Worm (Caenorhabditis elegans) whole organism, L1 larva: ENCODE measurements around the gene F35C11.6.
A peak's percentile ranks its signal among the peaks of the same experiment; 100 is the strongest.

Experiments
- C16A3.4 ChIP-seq: fragments of 150-350 bp; optimal IDR thresholded peaks from 2 replicates; lab custom pipeline; 2014; ENCODE audit warnings: missing biosample characterization, missing genetic modification characterization
- F16B12.6 ChIP-seq: fragments of 150-350 bp; optimal IDR thresholded peaks from 2 replicates; lab custom pipeline; 2014; ENCODE audit warnings: missing biosample characterization, missing genetic modification characterization
- Y116A8C.19 ChIP-seq: sonication (generic microtip); optimal IDR thresholded peaks from 2 replicates; lab custom pipeline; 2016; ENCODE audit warnings: missing compliant biosample characterization, missing genetic modification characterization, borderline replicate concordance
- aly-2 ChIP-seq: fragments of 150-350 bp; optimal IDR thresholded peaks from 2 replicates; lab custom pipeline; 2014; ENCODE audit warnings: missing biosample characterization, missing genetic modification characterization
- ama-1 ChIP-seq: fragments of 150-350 bp; optimal IDR thresholded peaks from 2 replicates; lab custom pipeline; 2014
- blmp-1 ChIP-seq: fragments of 150-350 bp; optimal IDR thresholded peaks from 2 replicates; lab custom pipeline; 2014; ENCODE audit warnings: missing biosample characterization, missing genetic modification characterization
- ceh-63 ChIP-seq: fragments of 200-800 bp; sonication (Bioruptor generic); optimal IDR thresholded peaks from 2 replicates; lab custom pipeline; 2018; ENCODE audit warnings: mild to moderate bottlenecking, missing genetic modification characterization, missing compliant biosample characterization
- ceh-90 ChIP-seq: sonication (generic microtip); optimal IDR thresholded peaks from 2 replicates; lab custom pipeline; 2016; ENCODE audit warnings: missing genetic modification characterization, missing compliant biosample characterization
- dpl-1 ChIP-seq, 3 experiments: fragments of 150-350 bp in 2 of 3; sonication (generic microtip) in 1 of 3; optimal IDR thresholded peaks; 2 replicates each; lab custom pipeline; 2014 to 2017; ENCODE audit warnings: missing biosample characterization in 3 of 3, missing genetic modification characterization in 3 of 3, missing genetic modification reagents in 3 of 3
- efl-1 ChIP-seq, 4 experiments: fragments of 150-350 bp; optimal IDR thresholded peaks in 3 of 4; peaks in 1 of 4; 1 replicate in 1 of 4; 2 replicates in 3 of 4; lab custom pipeline; 2014; ENCODE audit warnings: missing biosample characterization in 2 of 4, missing genetic modification characterization in 2 of 4, missing genetic modification reagents in 2 of 4
- egl-13 ChIP-seq: sonication (generic microtip); optimal IDR thresholded peaks from 2 replicates; lab custom pipeline; 2016; ENCODE audit warnings: missing genotype, missing genetic modification reagents, missing genetic modification characterization, missing compliant biosample characterization
- elt-3 ChIP-seq, 6 experiments: fragments of 150-350 bp in 1 of 6; sonication (generic microtip); optimal IDR thresholded peaks; 2 replicates each; lab custom pipeline; 2017 to 2018; ENCODE audit warnings: missing biosample characterization in 6 of 6, missing genetic modification characterization in 6 of 6, inconsistent platforms in 1 of 6
- ets-5 ChIP-seq: fragments of 200-800 bp; sonication (Bioruptor generic); IDR thresholded peaks from 2 replicates; pipeline ENCODE4 v1.3.6; 2022; ENCODE audit warnings: missing genetic modification characterization, missing compliant biosample characterization
- fkh-10 ChIP-seq: sonication (generic microtip); optimal IDR thresholded peaks from 2 replicates; lab custom pipeline; 2017; ENCODE audit warnings: missing biosample characterization, missing genetic modification reagents, missing genetic modification characterization
- fkh-4 ChIP-seq: sonication (generic microtip); optimal IDR thresholded peaks from 2 replicates; lab custom pipeline; 2016; ENCODE audit warnings: missing compliant biosample characterization, missing genetic modification characterization, borderline replicate concordance
- fos-1 ChIP-seq: fragments of 150-350 bp; optimal IDR thresholded peaks from 2 replicates; lab custom pipeline; 2014; ENCODE audit warnings: missing biosample characterization, missing genetic modification characterization
- irx-1 ChIP-seq: sonication (generic microtip); optimal IDR thresholded peaks from 2 replicates; lab custom pipeline; 2016; ENCODE audit warnings: missing genetic modification characterization, missing compliant biosample characterization
- lin-13 ChIP-seq: fragments of 150-350 bp; optimal IDR thresholded peaks from 2 replicates; lab custom pipeline; 2014; ENCODE audit warnings: missing biosample characterization, missing genetic modification reagents, missing genetic modification characterization
- lin-14 ChIP-seq: fragments of 200-800 bp; sonication (Bioruptor generic); optimal IDR thresholded peaks from 2 replicates; lab custom pipeline; 2018; ENCODE audit warnings: mild to moderate bottlenecking, missing genetic modification characterization, moderate library complexity, missing compliant biosample characterization
- lin-35 ChIP-seq, 2 experiments: fragments of 150-350 bp; optimal IDR thresholded peaks; 2 replicates each; lab custom pipeline; 2014; ENCODE audit warnings: missing biosample characterization in 2 of 2, missing genetic modification characterization in 2 of 2, missing genetic modification reagents in 2 of 2
- lin-39 ChIP-seq: fragments of 150-350 bp; optimal IDR thresholded peaks from 2 replicates; lab custom pipeline; 2014; ENCODE audit warnings: missing biosample characterization, missing genetic modification reagents, missing genetic modification characterization
- lsy-2 ChIP-seq, 2 experiments: fragments of 150-350 bp; optimal IDR thresholded peaks; 2 replicates each; lab custom pipeline; 2014; ENCODE audit warnings: missing biosample characterization in 2 of 2, missing genetic modification characterization in 2 of 2
- mab-9 ChIP-seq: fragments of 200-800 bp; sonication (Bioruptor generic); IDR thresholded peaks from 2 replicates; pipeline ENCODE4 v1.3.6; 2022; ENCODE audit warnings: missing genetic modification reagents, missing genetic modification characterization, missing compliant biosample characterization
- mep-1 ChIP-seq: fragments of 150-350 bp; optimal IDR thresholded peaks from 2 replicates; lab custom pipeline; 2014; ENCODE audit warnings: missing biosample characterization, missing genetic modification characterization
- nhr-20 ChIP-seq: sonication (generic microtip); optimal IDR thresholded peaks from 2 replicates; lab custom pipeline; 2016; ENCODE audit warnings: mild to moderate bottlenecking, missing genetic modification characterization, missing compliant biosample characterization
- nhr-71 ChIP-seq: sonication (generic microtip); optimal IDR thresholded peaks from 2 replicates; lab custom pipeline; 2016; ENCODE audit warnings: mild to moderate bottlenecking, missing genetic modification characterization, moderate library complexity, missing compliant biosample characterization
- nhr-77 ChIP-seq: fragments of 150-350 bp; optimal IDR thresholded peaks from 2 replicates; lab custom pipeline; 2014; ENCODE audit warnings: missing biosample characterization, missing genetic modification characterization
- nhr-85 ChIP-seq: sonication (generic microtip); peaks from one replicate; lab custom pipeline; 2016; ENCODE audit warnings: missing genetic modification characterization, inconsistent platforms, missing compliant biosample characterization
- skn-1 ChIP-seq: fragments of 150-350 bp; optimal IDR thresholded peaks from 2 replicates; lab custom pipeline; 2014; ENCODE audit warnings: missing biosample characterization, missing genetic modification characterization
- snpc-4 ChIP-seq: fragments of 150-350 bp; optimal IDR thresholded peaks from 2 replicates; lab custom pipeline; 2014; ENCODE audit warnings: missing biosample characterization, missing genetic modification characterization
- snu-23 ChIP-seq: sonication (generic microtip); optimal IDR thresholded peaks from 2 replicates; lab custom pipeline; 2016; ENCODE audit warnings: missing genetic modification characterization, missing compliant biosample characterization
- sup-37 ChIP-seq: fragments of 200-800 bp; sonication (Bioruptor generic); optimal IDR thresholded peaks from 2 replicates; lab custom pipeline; 2018; ENCODE audit warnings: mild to moderate bottlenecking, missing genetic modification characterization, missing compliant biosample characterization
- tlp-1 ChIP-seq: fragments of 150-350 bp; optimal IDR thresholded peaks from 2 replicates; lab custom pipeline; 2014; ENCODE audit warnings: missing biosample characterization, missing genetic modification characterization

F35C11.6 gene

ce11 chrII:8259038-8259437 is at the start of gene F35C11.6:
Gene F35C11.6, minus strand, starts transcription at chrII:8259138.
- TF ChIP-seq elt-3 (tag; optimal IDR thresholded peaks at IDR 0.05; lab: Kevin White, UChicago) (peak in 1 of 6 experiments; percentile 3), mab-9 (GFP tag; lab: Robert Waterston, UW) (no peak), blmp-1 (tag; lab: Kevin White, UChicago) (peak; percentile 9)

DNA sequence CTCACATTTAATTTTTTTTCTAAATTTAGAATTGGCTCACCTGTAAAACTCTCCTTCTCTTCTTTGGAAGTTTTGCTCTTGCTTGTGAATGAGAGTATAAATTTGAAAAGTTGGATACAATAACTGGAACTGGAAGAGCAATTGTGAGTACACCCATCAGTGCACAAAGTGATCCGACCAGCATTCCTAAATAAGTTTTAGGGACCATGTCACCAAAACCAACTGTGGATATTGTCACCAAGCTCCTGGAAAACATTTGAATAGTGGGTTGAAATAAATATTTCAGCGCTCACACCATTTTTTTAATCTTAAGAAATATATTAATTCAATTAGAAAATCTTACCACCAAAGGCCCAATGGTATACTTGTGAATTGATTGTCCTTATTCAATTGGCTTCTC is 49.4 kb upstream of the F35C11.6 start:
- no peak for TF ChIP-seq ceh-63
- TF ChIP-seq ceh-90 (tag; lab: Kevin White, UChicago): no peak
- TF ChIP-seq nhr-85 (tag; lab: Kevin White, UChicago): no peak
- no peak for TF ChIP-seq lin-13 (GFP tag; lab: Kevin White, UChicago)
- no peak for TF ChIP-seq irx-1 (tag; lab: Kevin White, UChicago)
- TF ChIP-seq aly-2: no peak
- TF ChIP-seq snpc-4 (tag; lab: Kevin White, UChicago): no peak
- no peak for TF ChIP-seq fkh-4
- no peak for TF ChIP-seq tlp-1 (tag; lab: Kevin White, UChicago)
- no peak for TF ChIP-seq nhr-77 (tag; lab: Kevin White, UChicago)
- TF ChIP-seq fos-1 (tag; lab: Kevin White, UChicago): no peak
- TF ChIP-seq ets-5: no peak
- no peak for TF ChIP-seq lin-39 (tag; lab: Kevin White, UChicago)
- no peak for TF ChIP-seq lin-14 (GFP tag; lab: Kevin White, UChicago)

- TF ChIP-seq snu-23 (GFP tag; lab: Kevin White, UChicago) (no peak), lin-14 (GFP tag; lab: Kevin White, UChicago) (peak; percentile 7), nhr-85 (tag; lab: Kevin White, UChicago) (no peak)
Observed at ce11 chrII:8295296-8295695, 36.4 kb upstream of the F35C11.6 start, which contains the start of gene nlp-55. Gene nlp-55, minus strand, starts transcription at chrII:8295396.

- peak; percentile 35 for TF ChIP-seq ama-1 (lab: Kevin White, UChicago)
- TF ChIP-seq, all 84 proteins: peak for 1; not testable (repeated sequence) for 83
Observed at ce11 chrII:8285837-8286236, 26.9 kb upstream of the F35C11.6 start.

DNA sequence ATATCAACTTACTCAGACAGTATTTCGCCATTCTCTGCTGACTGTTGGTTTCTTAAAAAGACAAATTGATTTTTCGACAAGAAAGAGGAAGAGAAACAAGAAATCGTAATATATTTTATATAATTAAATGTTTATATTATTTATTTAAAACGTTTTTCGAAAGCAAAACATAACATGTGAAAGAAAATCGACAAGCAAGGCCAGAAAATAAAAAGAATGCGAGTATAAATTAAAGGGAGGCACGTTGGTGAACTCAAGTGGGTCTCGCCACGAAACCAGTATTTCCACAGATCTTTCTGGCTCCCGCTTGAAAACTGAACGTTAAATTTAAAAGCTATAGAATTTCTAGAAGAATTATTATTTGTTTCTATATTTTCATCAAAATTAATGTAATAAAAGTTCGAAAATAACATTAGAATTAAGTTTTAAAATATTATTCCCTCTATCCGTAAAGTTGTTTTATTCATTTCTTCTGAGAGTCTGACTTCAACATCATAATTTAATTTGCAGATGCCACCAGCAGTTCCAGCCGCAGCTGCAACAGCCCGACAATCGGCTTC is 24.3 kb upstream of the F35C11.6 start, which contains the start of the genes nst-1 and cct-4:
Gene nst-1, minus strand, starts transcription at position 51 of the 560 bp plus-strand sequence.
Gene cct-4, plus strand, starts transcription at position 510 of the 560 bp plus-strand sequence.
- TF ChIP-seq lin-13 (GFP tag; lab: Kevin White, UChicago): no peak
- TF ChIP-seq nhr-20: no peak
- peak; percentile 47 to 49 for TF ChIP-seq lin-35 (GFP tag; optimal IDR thresholded peaks at IDR 0.05; lab: Kevin White, UChicago)
- peak; percentile 1 to 63 (median 40) for TF ChIP-seq dpl-1 (GFP tag; optimal IDR thresholded peaks at IDR 0.05; lab: Kevin White, UChicago)
- TF ChIP-seq snu-23 (GFP tag; lab: Kevin White, UChicago): peak; percentile 21
- no peak for TF ChIP-seq sup-37 (GFP tag; lab: Kevin White, UChicago)
- no peak for TF ChIP-seq lin-39 (tag; lab: Kevin White, UChicago)
- TF ChIP-seq mep-1 (tag; lab: Kevin White, UChicago): peak; percentile 70
- peak; percentile 17 for TF ChIP-seq blmp-1 (tag; lab: Kevin White, UChicago)
- TF ChIP-seq ceh-63: no peak
- TF ChIP-seq skn-1 (tag; lab: Kevin White, UChicago): peak; percentile 18
- peak; percentile 12 for TF ChIP-seq nhr-71
- TF ChIP-seq egl-13 (tag; lab: Kevin White, UChicago): no peak
- peak in 1 of 6 experiments; percentile 45 for TF ChIP-seq elt-3 (tag; optimal IDR thresholded peaks at IDR 0.05; lab: Kevin White, UChicago)
- TF ChIP-seq C16A3.4: peak; percentile 17
- peak; percentile 41 to 58 for TF ChIP-seq efl-1 (optimal IDR thresholded peaks at IDR 0.05; lab: Kevin White, UChicago)
- TF ChIP-seq efl-1 (GFP tag; optimal IDR thresholded peaks at IDR 0.05 in 1 of 2; lab: Kevin White, UChicago): peak; percentile 47 to 82
- peak; percentile 6 for TF ChIP-seq F16B12.6 (tag; lab: Kevin White, UChicago)
- no peak for TF ChIP-seq irx-1 (tag; lab: Kevin White, UChicago)
- TF ChIP-seq fkh-10: no peak
- peak; percentile 36 to 67 for TF ChIP-seq lsy-2 (tag; optimal IDR thresholded peaks at IDR 0.05; lab: Kevin White, UChicago)
- TF ChIP-seq nhr-85 (tag; lab: Kevin White, UChicago): no peak
- no peak for TF ChIP-seq Y116A8C.19 (tag; lab: Kevin White, UChicago)
- TF ChIP-seq ceh-90 (tag; lab: Kevin White, UChicago): no peak
- TF ChIP-seq, all 84 proteins: peak for 12
